Worm (Caenorhabditis elegans) whole organism, L2 larva: ENCODE results near the gene fbxo-11.2.

Experiments used
- ZK546.5 ChIP-seq: sonication (generic microtip); optimal IDR thresholded peaks from 2 replicates; lab custom pipeline; 2017; ENCODE audit warnings: missing biosample characterization, missing genetic modification characterization
- aly-2 ChIP-seq: fragments of 150-350 bp; optimal IDR thresholded peaks from 2 replicates; lab custom pipeline; 2014; ENCODE audit warnings: missing biosample characterization, missing genetic modification characterization
- elt-3 ChIP-seq: sonication (generic microtip); optimal IDR thresholded peaks from 2 replicates; lab custom pipeline; 2017; ENCODE audit warnings: missing biosample characterization, missing genetic modification characterization
- fos-1 ChIP-seq: fragments of 150-350 bp; optimal IDR thresholded peaks from 2 replicates; lab custom pipeline; 2014; ENCODE audit warnings: missing biosample characterization, missing genetic modification characterization
- nhr-10 ChIP-seq: sonication (generic microtip); optimal IDR thresholded peaks from 2 replicates; lab custom pipeline; 2017; ENCODE audit warnings: missing biosample characterization, missing genetic modification characterization
- nhr-21 ChIP-seq: fragments of 150-350 bp; optimal IDR thresholded peaks from 2 replicates; lab custom pipeline; 2014; ENCODE audit warnings: missing biosample characterization, missing genetic modification characterization
- nhr-237 ChIP-seq: fragments of 150-350 bp; optimal IDR thresholded peaks from 2 replicates; lab custom pipeline; 2014; ENCODE audit warnings: missing biosample characterization, missing genetic modification characterization
- nhr-77 ChIP-seq: fragments of 150-350 bp; optimal IDR thresholded peaks from 2 replicates; lab custom pipeline; 2014; ENCODE audit warnings: missing biosample characterization, missing genetic modification characterization
- unc-62 ChIP-seq: fragments of 150-350 bp; optimal IDR thresholded peaks from 2 replicates; lab custom pipeline; 2014; ENCODE audit warnings: missing biosample characterization, missing genetic modification reagents, missing genetic modification characterization
- ztf-11 ChIP-seq: sonication (generic microtip); optimal IDR thresholded peaks from 2 replicates; lab custom pipeline; 2017; ENCODE audit warnings: missing biosample characterization, missing genetic modification characterization
- ztf-4 ChIP-seq: fragments of 150-350 bp; optimal IDR thresholded peaks from 2 replicates; lab custom pipeline; 2014; ENCODE audit warnings: missing biosample characterization, missing genetic modification characterization

- TF ChIP-seq fos-1 (tag; lab: Kevin White, UChicago): no peak
- no peak for TF ChIP-seq aly-2 (tag; lab: Kevin White, UChicago)
- no peak for TF ChIP-seq ztf-11 (tag; lab: Kevin White, UChicago)
- TF ChIP-seq nhr-10 (tag; lab: Kevin White, UChicago): no peak
- TF ChIP-seq ZK546.5 (tag; lab: Kevin White, UChicago): no peak
- no peak for TF ChIP-seq unc-62
- TF ChIP-seq nhr-77 (tag; lab: Kevin White, UChicago): no peak
- no peak for TF ChIP-seq elt-3
- no peak for TF ChIP-seq nhr-237 (tag; lab: Kevin White, UChicago)
- no peak for TF ChIP-seq ztf-4 (tag; lab: Kevin White, UChicago)
- TF ChIP-seq nhr-21 (tag; lab: Kevin White, UChicago): no peak
These were observed 54.2 kb downstream of the fbxo-11.2 start for ce11 chrIII:998855-999254.
